Fruit fly (Drosophila melanogaster) whole organism, adult: ENCODE data around the gene CG2983.

Source experiments
- CG11617 ChIP-seq: fragments of 200-800 bp; sonication (Bioruptor generic); optimal IDR thresholded peaks from 2 replicates; lab custom pipeline; 2017; ENCODE audit warnings: mild to moderate bottlenecking, missing biosample characterization, missing genetic modification reagents, missing genetic modification characterization
- CG12768 ChIP-seq: fragments of 200-800 bp; sonication (Bioruptor generic); optimal IDR thresholded peaks from 2 replicates; lab custom pipeline; 2017; ENCODE audit warnings: missing biosample characterization, missing genetic modification characterization, mild to moderate bottlenecking, moderate library complexity, missing genetic modification reagents
- CG14711 ChIP-seq: fragments of 200-800 bp; sonication (Bioruptor generic); optimal IDR thresholded peaks from 2 replicates; lab custom pipeline; 2018; ENCODE audit warnings: missing biosample characterization, mild to moderate bottlenecking, missing genetic modification characterization, moderate library complexity
- CG1620 ChIP-seq: fragments of 200-800 bp; sonication (Bioruptor generic); optimal IDR thresholded peaks from 2 replicates; lab custom pipeline; 2016; ENCODE audit warnings: missing biosample characterization, missing genetic modification characterization
- CG33017 ChIP-seq: fragments of 200-800 bp; sonication (Bioruptor generic); optimal IDR thresholded peaks from 2 replicates; lab custom pipeline; 2018; ENCODE audit warnings: missing biosample characterization, mild to moderate bottlenecking, missing genetic modification characterization, moderate library complexity
- CG5204 ChIP-seq: fragments of 200-800 bp; sonication (Bioruptor generic); optimal IDR thresholded peaks from 2 replicates; lab custom pipeline; 2016; ENCODE audit warnings: missing biosample characterization, missing genetic modification characterization
- CG7045 ChIP-seq: fragments of 200-800 bp; sonication (Bioruptor generic); optimal IDR thresholded peaks from 2 replicates; lab custom pipeline; 2017; ENCODE audit warnings: missing biosample characterization, mild to moderate bottlenecking, missing genetic modification characterization
- CG7101 ChIP-seq: fragments of 200-800 bp; sonication (Bioruptor generic); optimal IDR thresholded peaks from 2 replicates; lab custom pipeline; 2018; ENCODE audit warnings: missing biosample characterization, mild to moderate bottlenecking, missing genetic modification characterization, moderate library complexity
- Clk ChIP-seq: fragments of 200-800 bp; sonication (Bioruptor generic); optimal IDR thresholded peaks from 2 replicates; lab custom pipeline; 2017; ENCODE audit warnings: missing biosample characterization, missing genetic modification characterization
- Crg-1 ChIP-seq: fragments of 200-800 bp; sonication (Bioruptor generic); optimal IDR thresholded peaks from 2 replicates; lab custom pipeline; 2016; ENCODE audit warnings: missing biosample characterization, missing genetic modification characterization
- Hr96 ChIP-seq: fragments of 200-800 bp; sonication (Bioruptor generic); optimal IDR thresholded peaks from 2 replicates; lab custom pipeline; 2016; ENCODE audit warnings: missing biosample characterization, missing genetic modification characterization
- Mnt ChIP-seq: fragments of 200-800 bp; sonication (Bioruptor generic); optimal IDR thresholded peaks from 2 replicates; lab custom pipeline; 2016; ENCODE audit warnings: missing biosample characterization, mild to moderate bottlenecking, missing genetic modification characterization
- bab1 ChIP-seq: fragments of 200-800 bp; sonication (Bioruptor generic); optimal IDR thresholded peaks from 3 replicates; lab custom pipeline; 2019; ENCODE audit warnings: missing biosample characterization, mild to moderate bottlenecking, missing genetic modification characterization, moderate library complexity
- cic ChIP-seq: fragments of 200-800 bp; sonication (Bioruptor generic); optimal IDR thresholded peaks from 2 replicates; lab custom pipeline; 2017; ENCODE audit warnings: missing biosample characterization, mild to moderate bottlenecking, missing genetic modification characterization, moderate library complexity
- cnc ChIP-seq, 2 experiments: fragments of >200 bp; optimal IDR thresholded peaks; 2 replicates each; lab custom pipeline; 2017
- kay ChIP-seq: fragments of 200-800 bp; sonication (Bioruptor generic); peaks from one replicate; lab custom pipeline; 2016; ENCODE audit warnings: missing biosample characterization, missing genetic modification characterization, borderline replicate concordance
- ovo ChIP-seq: fragments of 200-800 bp; sonication (Bioruptor generic); optimal IDR thresholded peaks from 2 replicates; lab custom pipeline; 2016; ENCODE audit warnings: missing biosample characterization, missing genetic modification characterization
- pad ChIP-seq: fragments of 200-800 bp; sonication (Bioruptor generic); optimal IDR thresholded peaks from 3 replicates; lab custom pipeline; 2017; ENCODE audit warnings: missing biosample characterization, missing genetic modification characterization, mild to moderate bottlenecking, moderate library complexity, missing genetic modification reagents
- tj ChIP-seq: fragments of 200-800 bp; sonication (Bioruptor generic); optimal IDR thresholded peaks from 3 replicates; lab custom pipeline; 2017; ENCODE audit warnings: missing biosample characterization, mild to moderate bottlenecking, missing genetic modification characterization, moderate library complexity
- toe ChIP-seq: fragments of 200-800 bp; sonication (Bioruptor generic); optimal IDR thresholded peaks from 2 replicates; lab custom pipeline; 2016; ENCODE audit warnings: missing biosample characterization, missing genetic modification characterization

The CG2983 gene

DNA sequence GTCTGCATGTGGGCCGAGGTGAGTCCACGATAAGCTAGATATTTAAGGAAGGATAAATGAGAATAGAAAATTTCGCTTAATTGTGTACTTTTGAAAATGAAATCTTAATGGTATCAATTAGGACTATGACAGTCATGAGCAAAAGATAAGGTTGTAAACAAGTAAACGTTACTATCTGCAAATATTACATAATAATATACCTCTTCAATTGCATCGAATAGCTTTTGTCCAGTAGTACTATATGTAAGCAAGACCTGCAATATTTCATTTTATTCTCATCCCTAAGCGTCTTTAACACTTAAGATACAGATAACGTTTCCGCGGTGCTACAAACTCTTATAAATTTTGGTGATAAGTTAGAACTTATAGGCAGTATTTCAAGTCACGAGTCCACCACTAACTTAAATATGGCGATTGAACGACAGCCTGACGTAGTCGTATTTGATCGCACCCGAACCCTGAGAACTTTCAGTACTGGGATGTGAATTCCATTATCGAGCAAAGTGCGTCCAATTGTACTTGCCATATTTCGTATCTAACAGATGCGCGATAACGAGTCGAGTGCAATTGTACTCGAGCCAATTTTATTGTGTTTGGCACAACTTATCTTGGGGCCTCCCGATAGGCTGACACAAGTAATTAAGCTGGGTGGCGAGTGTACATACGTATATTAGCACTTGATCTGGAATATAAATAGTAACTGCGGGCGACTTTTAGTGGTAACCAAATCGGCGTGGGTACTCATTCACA, 18.3 kb downstream of the CG2983 start:
- TF ChIP-seq Clk (GFP tag; lab: Kevin White, UChicago), result no peak
- peak; percentile 81 for TF ChIP-seq kay (GFP tag; lab: Kevin White, UChicago)
- no peak for TF ChIP-seq CG7045 (GFP tag; lab: Kevin White, UChicago)
- TF ChIP-seq toe (GFP tag; lab: Kevin White, UChicago), result no peak
- TF ChIP-seq Hr96 (GFP tag; lab: Kevin White, UChicago), result peak; percentile 52
- TF ChIP-seq cic (GFP tag; lab: Kevin White, UChicago), result peak; percentile 77
- TF ChIP-seq CG33017, result peak; percentile 23
- TF ChIP-seq CG1620 (GFP tag; lab: Kevin White, UChicago), result no peak

DNA sequence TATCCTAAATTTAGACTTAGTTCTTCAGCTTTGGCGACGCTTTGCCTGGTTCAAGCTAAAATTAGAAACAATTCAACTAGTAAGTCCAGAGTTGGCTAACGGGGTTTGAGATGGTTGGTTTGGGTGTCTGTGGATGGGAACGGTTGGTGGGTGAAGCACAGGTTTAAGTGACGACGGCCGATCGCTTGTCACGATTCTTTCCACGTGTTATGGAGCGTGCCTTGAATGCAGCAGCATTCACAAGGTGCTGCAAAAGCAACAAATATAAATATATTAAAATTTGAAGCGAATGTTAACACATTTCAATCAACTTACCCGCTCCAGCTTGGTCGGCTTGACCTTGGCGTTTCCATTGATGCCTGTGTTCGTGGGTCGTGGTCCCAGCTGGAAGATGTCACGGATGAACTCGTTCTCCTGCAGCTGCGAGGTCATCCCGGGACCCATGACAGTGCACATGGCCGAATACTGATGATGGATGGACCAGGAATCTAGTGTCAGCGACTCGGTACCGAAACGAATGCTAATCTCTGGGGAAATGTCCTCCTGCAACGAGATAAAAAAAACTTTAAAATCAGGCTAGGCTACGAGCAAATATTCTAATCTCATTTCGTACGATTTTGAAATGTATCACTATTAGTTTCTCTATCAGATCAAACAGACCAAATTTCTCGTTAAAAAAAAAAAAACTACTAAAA, 21.7 kb downstream of the CG2983 start, which contains the start of gene CG8813:
Gene CG8813 (plus strand): TSS at position 645 of the 695 bp plus-strand sequence.
- TF ChIP-seq CG1620 (GFP tag; lab: Kevin White, UChicago), result no peak
- no peak for TF ChIP-seq CG5204 (GFP tag; lab: Kevin White, UChicago)
- TF ChIP-seq Crg-1, result no peak
- no peak for TF ChIP-seq kay (GFP tag; lab: Kevin White, UChicago)
- no peak for TF ChIP-seq pad (GFP tag; lab: Kevin White, UChicago)
- TF ChIP-seq Hr96 (GFP tag; lab: Kevin White, UChicago), result no peak
- no peak for TF ChIP-seq CG7101 (tag; lab: Kevin White, UChicago)
- TF ChIP-seq Mnt (GFP tag; lab: Kevin White, UChicago), result no peak
- TF ChIP-seq CG11617 (GFP tag; lab: Kevin White, UChicago), result no peak
- no peak for TF ChIP-seq CG7045 (GFP tag; lab: Kevin White, UChicago)
- TF ChIP-seq ovo (GFP tag; lab: Kevin White, UChicago), result no peak

DNA sequence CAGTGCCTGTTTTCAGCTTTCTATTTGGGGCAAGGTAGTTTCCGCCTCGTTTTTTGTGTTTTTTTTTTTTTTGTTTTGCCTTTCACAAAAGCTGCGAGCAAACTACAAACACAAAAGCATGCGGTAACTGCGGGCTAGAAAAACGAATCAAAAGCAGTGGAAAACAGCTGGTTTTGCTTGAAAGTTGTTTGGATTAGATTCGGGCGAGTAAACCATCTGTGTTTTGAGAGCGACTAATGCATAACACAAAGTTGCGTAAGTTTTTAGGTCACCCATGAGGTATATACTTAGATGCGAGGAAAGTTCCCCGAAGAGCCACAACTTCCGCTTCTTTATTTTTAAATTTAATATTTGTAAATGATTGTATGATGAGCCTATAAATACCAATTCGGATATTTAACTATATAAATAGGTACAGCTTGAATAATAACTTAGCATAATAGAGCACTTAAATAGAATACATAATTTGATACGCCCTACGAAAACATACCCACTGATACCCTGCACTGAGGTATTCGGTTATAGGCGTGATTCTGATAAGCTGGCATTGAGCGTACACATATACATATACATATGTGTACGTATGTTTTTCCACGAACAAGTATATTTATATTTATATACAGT, 25.0 kb downstream of the CG2983 start:
- no peak for TF ChIP-seq toe (GFP tag; lab: Kevin White, UChicago)
- TF ChIP-seq Hr96 (GFP tag; lab: Kevin White, UChicago), result no peak
- no peak for TF ChIP-seq cic (GFP tag; lab: Kevin White, UChicago)
- no peak for TF ChIP-seq CG14711 (tag; lab: Kevin White, UChicago)

DNA sequence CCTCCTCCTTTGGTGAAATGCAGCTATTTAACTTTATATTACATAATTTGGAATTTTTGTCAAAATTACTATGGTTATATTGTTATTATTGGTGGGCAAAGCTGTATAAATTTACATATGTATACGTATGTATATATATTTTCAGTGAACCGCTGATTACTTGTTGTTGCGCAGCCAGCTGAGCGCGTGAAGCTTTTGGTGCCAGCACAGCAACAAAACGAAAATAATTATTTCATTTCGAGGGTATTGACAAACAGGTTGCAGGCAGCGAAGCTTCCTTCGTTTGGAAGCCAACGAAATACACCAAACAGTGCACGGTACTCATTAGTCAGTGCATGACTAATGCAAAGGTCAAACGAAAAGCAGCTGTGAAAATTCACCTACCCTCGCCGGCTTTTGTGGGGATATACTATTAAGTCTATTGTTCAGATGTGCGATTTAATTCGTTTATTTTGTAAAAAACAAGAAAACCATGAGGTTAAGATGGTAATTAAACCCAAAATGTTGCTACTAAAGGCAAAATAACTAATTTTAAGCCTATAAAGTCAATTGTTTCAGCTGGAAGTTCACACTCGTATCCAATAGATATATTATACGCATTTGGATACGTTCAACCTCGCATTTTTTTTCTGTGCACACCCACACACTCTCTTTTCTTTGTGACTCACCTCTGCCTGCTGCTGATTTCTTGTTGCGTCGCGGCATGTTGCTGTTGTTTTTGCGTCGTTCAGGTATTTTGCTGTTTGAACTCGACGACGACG, 25.7 kb downstream of the CG2983 start:
- TF ChIP-seq cic (GFP tag; lab: Kevin White, UChicago) (no peak), CG5204 (GFP tag; lab: Kevin White, UChicago) (no peak), CG7101 (tag; lab: Kevin White, UChicago) (no peak), CG33017 (peak; percentile 50), Hr96 (GFP tag; lab: Kevin White, UChicago) (no peak), tj (GFP tag; lab: Kevin White, UChicago) (peak; percentile 16), CG11617 (GFP tag; lab: Kevin White, UChicago) (peak; percentile 45), CG7045 (GFP tag; lab: Kevin White, UChicago) (no peak), Mnt (GFP tag; lab: Kevin White, UChicago) (no peak), Crg-1 (no peak), CG1620 (GFP tag; lab: Kevin White, UChicago) (no peak), CG12768 (peak; percentile 15), Clk (GFP tag; lab: Kevin White, UChicago) (no peak), cnc (optimal IDR thresholded peaks at IDR 0.05; lab: Kevin White, UChicago) (no peak), pad (GFP tag; lab: Kevin White, UChicago) (no peak), kay (GFP tag; lab: Kevin White, UChicago) (peak; percentile 96), toe (GFP tag; lab: Kevin White, UChicago) (no peak), ovo (GFP tag; lab: Kevin White, UChicago) (no peak), bab1 (no peak), CG14711 (tag; lab: Kevin White, UChicago) (no peak)

DNA sequence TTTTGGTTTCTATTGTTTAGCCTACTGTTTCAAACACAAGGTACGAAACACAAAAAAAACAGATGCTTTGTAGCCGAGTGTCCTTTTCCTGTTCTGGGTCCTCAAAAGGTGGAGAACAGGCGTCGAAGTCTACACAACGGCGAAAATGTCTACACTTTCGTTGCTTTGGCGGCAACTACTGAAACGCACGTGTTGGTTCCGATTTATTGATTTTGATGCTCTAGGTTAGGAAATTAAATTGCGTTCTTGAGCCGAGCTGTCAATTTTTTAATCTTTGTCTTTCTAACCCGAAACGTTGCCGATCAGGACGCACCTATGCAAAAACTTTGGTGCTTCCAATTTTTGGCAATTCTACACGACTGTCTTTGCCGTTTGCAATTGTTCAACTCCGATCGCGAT, 26.3 kb downstream of the CG2983 start:
- TF ChIP-seq toe (GFP tag; lab: Kevin White, UChicago) (no peak), pad (GFP tag; lab: Kevin White, UChicago) (no peak), Mnt (GFP tag; lab: Kevin White, UChicago) (peak; percentile 83), CG11617 (GFP tag; lab: Kevin White, UChicago) (no peak), Clk (GFP tag; lab: Kevin White, UChicago) (no peak), CG33017 (no peak), kay (GFP tag; lab: Kevin White, UChicago) (peak; percentile 46)
